Fruit fly (Drosophila melanogaster) whole organism, larva: ENCODE data around the gene CG12123.

Experiments used
- noc ChIP-seq: fragments of 200-800 bp; sonication (Bioruptor generic); optimal IDR thresholded peaks from 3 replicates; lab custom pipeline; 2019; ENCODE audit warnings: missing biosample characterization, mild to moderate bottlenecking, missing genetic modification characterization, moderate library complexity

Gene CG12123

DNA sequence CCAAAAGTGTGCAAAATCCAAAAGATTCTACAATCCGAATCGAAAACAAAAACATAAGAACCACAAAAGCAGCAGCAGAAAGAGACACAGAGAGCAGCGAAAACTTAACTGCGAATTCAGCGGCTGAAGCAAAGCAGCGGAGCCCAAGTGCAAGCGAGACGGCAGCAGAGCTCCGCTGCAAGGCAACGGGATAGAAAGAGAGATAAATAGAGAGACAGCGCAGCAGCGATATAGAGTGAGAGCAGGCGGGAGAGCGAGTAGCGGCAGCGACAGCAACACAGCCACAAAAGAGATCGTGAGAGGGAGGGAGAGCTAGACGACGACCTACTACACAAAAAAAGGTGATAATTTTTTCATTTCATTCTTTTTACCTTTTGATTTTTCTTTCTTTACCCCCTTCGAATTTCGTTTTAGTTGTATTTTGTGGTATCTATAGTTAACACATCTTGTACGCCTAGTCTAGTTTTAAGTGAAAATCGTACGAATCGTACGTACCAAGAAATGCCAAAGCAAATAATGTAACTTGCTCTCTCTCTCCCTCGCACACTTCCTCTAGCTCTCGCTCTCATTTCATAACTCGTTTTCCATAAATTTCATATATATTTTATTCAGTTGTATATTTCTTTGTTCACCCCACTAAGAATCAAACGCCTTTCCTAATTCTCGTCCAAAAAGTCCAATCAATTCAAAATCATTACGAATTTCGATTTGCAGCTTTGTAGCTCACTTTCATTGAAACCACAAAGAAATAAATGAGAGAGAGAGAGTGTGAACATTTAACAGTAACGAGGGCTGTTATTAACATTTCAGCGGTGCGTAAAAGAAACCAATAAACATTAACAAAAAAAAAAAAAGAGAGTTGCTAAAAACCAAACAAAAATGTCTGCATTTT is 31.6 kb downstream of the CG12123 start:
- TF ChIP-seq noc (tag; lab: Kevin White, UChicago) = no peak

DNA sequence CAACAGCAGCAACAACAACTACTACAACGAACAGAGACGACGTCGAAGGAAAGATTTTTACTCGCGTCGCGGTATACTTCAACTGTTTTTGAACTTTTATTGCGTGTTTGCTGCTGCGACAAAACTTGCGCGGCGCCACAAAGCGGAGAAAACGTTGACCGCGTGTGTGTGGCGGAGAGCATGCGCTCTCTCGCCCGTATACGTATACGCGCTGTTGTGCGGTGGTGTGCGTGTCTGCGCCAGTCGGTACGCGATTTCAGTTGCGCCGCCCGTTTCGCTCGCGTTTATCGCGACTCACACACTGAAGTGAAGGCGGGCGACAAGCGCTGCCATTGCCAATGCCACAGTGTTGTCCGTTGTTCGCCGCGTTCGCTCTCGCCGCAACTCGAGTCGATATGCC is 32.4 kb downstream of the CG12123 start:
- TF ChIP-seq noc (tag; lab: Kevin White, UChicago) = peak; percentile 65

- no peak for TF ChIP-seq noc (tag; lab: Kevin White, UChicago)
Measured at dm6 chrX:8408971-8409455, 33.1 kb downstream of the CG12123 start, which contains the start of gene Trf2. Gene Trf2 (plus strand): TSS chrX:8409272.

- TF ChIP-seq noc (tag; lab: Kevin White, UChicago) = no peak
Measured at dm6 chrX:8407124-8407775, 34.9 kb downstream of the CG12123 start, which contains the start of gene PIG-T. Gene PIG-T (minus strand): TSS chrX:8407263.

DNA sequence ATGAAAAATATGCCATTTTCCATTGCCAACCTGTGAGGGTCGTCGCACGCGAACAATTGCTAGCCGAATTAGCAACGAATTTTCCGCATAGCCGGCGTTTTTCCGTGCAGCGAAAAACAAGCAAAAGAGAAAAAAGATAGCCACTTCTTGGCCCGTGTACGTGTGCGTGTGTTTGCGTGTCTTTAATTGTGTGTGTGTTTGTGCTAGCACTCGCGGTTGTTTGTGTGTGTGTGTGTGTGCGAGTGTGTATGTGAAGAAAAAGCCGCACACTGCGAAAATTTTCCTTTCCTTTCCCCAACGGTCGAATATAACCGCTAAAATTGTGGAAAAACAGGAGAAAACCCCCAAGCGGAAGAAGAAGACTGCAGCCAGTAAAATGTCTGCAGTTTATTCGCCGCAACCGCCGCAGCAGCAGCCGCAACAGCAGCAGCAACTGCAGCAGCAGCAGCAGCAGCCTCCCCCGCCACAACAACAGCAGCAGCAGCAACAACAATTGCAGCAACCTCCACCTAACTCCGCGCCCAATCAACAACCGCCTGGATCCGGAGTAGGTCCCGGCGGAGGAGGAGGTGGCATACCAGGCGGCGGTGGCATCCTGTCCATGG is 43.0 kb downstream of the CG12123 start:
- no peak for TF ChIP-seq noc (tag; lab: Kevin White, UChicago)

dm6 chrX:8398177-8399018 is 43.8 kb downstream of the CG12123 start, which contains the start of gene CG10555:
Gene CG10555 (plus strand): TSS chrX:8398940.
- TF ChIP-seq noc (tag; lab: Kevin White, UChicago) = peak; percentile 68

DNA sequence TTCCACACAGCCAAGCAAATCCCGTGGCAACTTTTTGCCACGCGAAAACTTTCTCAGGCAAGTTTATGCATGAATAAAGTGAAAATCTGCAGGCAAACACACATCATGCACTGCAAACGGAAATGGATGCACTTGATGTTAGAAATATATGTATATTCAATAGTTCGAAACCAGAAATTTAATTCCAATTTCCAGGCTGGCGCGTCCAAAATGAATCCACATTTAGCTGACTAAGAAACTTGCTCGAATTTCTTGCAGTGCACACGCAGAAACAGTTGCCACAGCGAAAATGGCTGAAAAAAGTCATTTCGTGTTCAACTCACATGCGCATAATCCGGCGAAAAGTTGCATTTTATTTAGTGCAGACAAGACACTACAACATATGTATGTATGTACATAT is 45.5 kb downstream of the CG12123 start:
- TF ChIP-seq noc (tag; lab: Kevin White, UChicago) = no peak
